Worm (Caenorhabditis elegans) whole organism, L4 larva: ENCODE results near the gene dos-3.

ENCODE experiments used
- D1046.2 ChIP-seq: fragments of 200-800 bp; sonication (Bioruptor generic); IDR thresholded peaks from 2 replicates; pipeline ENCODE4 v1.3.6; 2022; ENCODE audit warnings: missing genetic modification characterization, missing compliant biosample characterization
- F10B5.3 ChIP-seq: sonication (generic microtip); optimal IDR thresholded peaks from 2 replicates; lab custom pipeline; 2016; ENCODE audit warnings: mild to moderate bottlenecking, missing genetic modification characterization, missing compliant biosample characterization
- F26F4.8 ChIP-seq: fragments of 200-800 bp; sonication (Bioruptor generic); conservative IDR thresholded peaks from 2 replicates; pipeline ENCODE4 v1.3.6; 2022; ENCODE audit warnings: missing genetic modification characterization, missing compliant biosample characterization
- F44E2.7 ChIP-seq: fragments of 200-800 bp; sonication (Bioruptor generic); IDR thresholded peaks from 2 replicates; pipeline ENCODE4 v2.1.2; 2022; ENCODE audit warnings: missing genetic modification characterization, missing compliant biosample characterization
- F49E8.2 ChIP-seq: sonication (generic microtip); optimal IDR thresholded peaks from 2 replicates; lab custom pipeline; 2016; ENCODE audit warnings: missing compliant biosample characterization, mild to moderate bottlenecking, missing genetic modification characterization, borderline replicate concordance
- R02D3.7 ChIP-seq: fragments of 150-350 bp; sonication (generic microtip); optimal IDR thresholded peaks from 3 replicates; lab custom pipeline; 2014; ENCODE audit warnings: missing biosample characterization, missing genetic modification characterization
- Y105C5A.15 ChIP-seq: fragments of 200-800 bp; sonication (Bioruptor generic); IDR thresholded peaks from 2 replicates; pipeline ENCODE4 v1.3.6; 2022; ENCODE audit warnings: missing genetic modification characterization, missing compliant biosample characterization
- aha-1 ChIP-seq: fragments of 150-350 bp; peaks from one replicate; lab custom pipeline; 2014; ENCODE audit warnings: missing biosample characterization, missing genetic modification characterization
- ama-1 ChIP-seq: fragments of 150-350 bp; optimal IDR thresholded peaks from 2 replicates; lab custom pipeline; 2014; ENCODE audit warnings: inconsistent platforms, mixed read lengths
- ceh-44 ChIP-seq: fragments of 200-800 bp; sonication (Bioruptor generic); IDR thresholded peaks from 2 replicates; pipeline ENCODE4 v1.3.6; 2022; ENCODE audit warnings: missing genetic modification reagents, missing genetic modification characterization, missing compliant biosample characterization
- cey-2 ChIP-seq: sonication (generic microtip); optimal IDR thresholded peaks from 3 replicates; lab custom pipeline; 2017; ENCODE audit warnings: missing genetic modification characterization, mild to moderate bottlenecking, missing compliant biosample characterization, antibody characterized with exemption, borderline replicate concordance; ENCODE audit not compliant: insufficient read depth
- ctbp-1 ChIP-seq: fragments of 200-800 bp; sonication (Bioruptor generic); IDR thresholded peaks from 2 replicates; pipeline ENCODE4 v1.3.6; 2022; ENCODE audit warnings: missing genetic modification reagents, missing genetic modification characterization, missing compliant biosample characterization
- daf-19 ChIP-seq: fragments of 200-800 bp; sonication (Bioruptor generic); conservative IDR thresholded peaks from 2 replicates; pipeline ENCODE4 v1.3.6; 2022; ENCODE audit warnings: missing genetic modification characterization, missing compliant biosample characterization
- daf-8 ChIP-seq: fragments of 200-800 bp; sonication (Bioruptor generic); IDR thresholded peaks from 2 replicates; pipeline ENCODE4 v1.3.6; 2022; ENCODE audit warnings: missing genetic modification characterization, missing compliant biosample characterization
- dmd-6 ChIP-seq: fragments of 200-800 bp; sonication (Bioruptor generic); IDR thresholded peaks from 2 replicates; pipeline ENCODE4 v1.3.6; 2022; ENCODE audit warnings: missing genetic modification reagents, missing genetic modification characterization, missing compliant biosample characterization
- dmd-8 ChIP-seq: fragments of 200-800 bp; sonication (Bioruptor generic); IDR thresholded peaks from 2 replicates; pipeline ENCODE4 v1.3.6; 2022; ENCODE audit warnings: missing genetic modification characterization, missing compliant biosample characterization
- dpl-1 ChIP-seq: fragments of 150-350 bp; optimal IDR thresholded peaks from 2 replicates; lab custom pipeline; 2014; ENCODE audit warnings: missing biosample characterization, missing genetic modification reagents, missing genetic modification characterization
- duxl-1 ChIP-seq: sonication (generic microtip); optimal IDR thresholded peaks from 2 replicates; lab custom pipeline; 2016; ENCODE audit warnings: mild to moderate bottlenecking, missing genetic modification characterization, moderate library complexity, missing compliant biosample characterization; ENCODE audit not compliant: poor library complexity
- dve-1 ChIP-seq: sonication (generic microtip); optimal IDR thresholded peaks from 2 replicates; lab custom pipeline; 2017; ENCODE audit warnings: antibody characterized with exemption, mild to moderate bottlenecking, missing genetic modification characterization, missing compliant biosample characterization; ENCODE audit not compliant: insufficient read depth
- egl-43 ChIP-seq: fragments of 200-800 bp; sonication (Bioruptor generic); IDR thresholded peaks from 2 replicates; pipeline ENCODE4 v1.3.6; 2022; ENCODE audit warnings: missing genetic modification reagents, missing genetic modification characterization, missing compliant biosample characterization
- fkh-10 ChIP-seq: fragments of 150-350 bp; optimal IDR thresholded peaks from 2 replicates; lab custom pipeline; 2014; ENCODE audit warnings: missing biosample characterization, missing genetic modification reagents, missing genetic modification characterization
- fos-1 ChIP-seq: fragments of 150-350 bp; optimal IDR thresholded peaks from 2 replicates; lab custom pipeline; 2014; ENCODE audit warnings: missing biosample characterization, missing genetic modification characterization
- hlh-11 ChIP-seq: fragments of 200-800 bp; sonication (Bioruptor generic); optimal IDR thresholded peaks from 2 replicates; lab custom pipeline; 2018; ENCODE audit warnings: mild to moderate bottlenecking, missing genetic modification characterization, missing compliant biosample characterization
- hmg-1.1 ChIP-seq: fragments of 200-800 bp; sonication (Bioruptor generic); IDR thresholded peaks from 2 replicates; pipeline ENCODE4 v1.3.6; 2022; ENCODE audit warnings: missing genetic modification reagents, missing genetic modification characterization, missing compliant biosample characterization
- lin-13 ChIP-seq: fragments of 150-350 bp; optimal IDR thresholded peaks from 2 replicates; lab custom pipeline; 2014; ENCODE audit warnings: missing biosample characterization, missing genetic modification reagents, missing genetic modification characterization
- lin-38 ChIP-seq: fragments of 200-800 bp; sonication (Bioruptor generic); IDR thresholded peaks from 2 replicates; pipeline ENCODE4 v1.3.6; 2022; ENCODE audit warnings: missing genetic modification reagents, missing genetic modification characterization, missing compliant biosample characterization
- lin-39 ChIP-seq: fragments of 150-350 bp; optimal IDR thresholded peaks from 2 replicates; lab custom pipeline; 2014; ENCODE audit warnings: missing biosample characterization, missing genetic modification reagents, missing genetic modification characterization
- lir-3 ChIP-seq: sonication (generic microtip); optimal IDR thresholded peaks from 2 replicates; lab custom pipeline; 2016; ENCODE audit warnings: mild to moderate bottlenecking, missing genetic modification characterization, missing compliant biosample characterization
- lsy-2 ChIP-seq, 2 experiments: fragments of 150-350 bp in 1 of 2; sonication (generic microtip) in 1 of 2; optimal IDR thresholded peaks; 2 replicates each; lab custom pipeline; 2014 to 2017; ENCODE audit warnings: missing biosample characterization in 2 of 2, missing genetic modification characterization in 2 of 2
- madf-9 ChIP-seq: fragments of 200-800 bp; sonication (Bioruptor generic); conservative IDR thresholded peaks from 2 replicates; pipeline ENCODE4 v1.3.6; 2022; ENCODE audit warnings: missing genetic modification reagents, missing genetic modification characterization, missing compliant biosample characterization
- mdl-1 ChIP-seq, 2 experiments: fragments of 150-350 bp in 1 of 2; sonication (generic microtip) in 1 of 2; optimal IDR thresholded peaks; 2 replicates each; lab custom pipeline; 2014 to 2017; ENCODE audit warnings: missing biosample characterization in 2 of 2, missing genetic modification characterization in 2 of 2
- mdt-29 ChIP-seq: fragments of 200-800 bp; sonication (Bioruptor generic); IDR thresholded peaks from 2 replicates; pipeline ENCODE4 v1.3.6; 2022; ENCODE audit warnings: missing genetic modification reagents, missing genetic modification characterization, missing compliant biosample characterization
- mep-1 ChIP-seq: fragments of 150-350 bp; sonication (generic microtip); optimal IDR thresholded peaks from 3 replicates; lab custom pipeline; 2014; ENCODE audit warnings: missing biosample characterization, missing genetic modification characterization
- mes-2 ChIP-seq: sonication (generic microtip); optimal IDR thresholded peaks from 2 replicates; lab custom pipeline; 2016; ENCODE audit warnings: missing genotype, mild to moderate bottlenecking, missing genetic modification characterization, missing compliant biosample characterization; ENCODE audit not compliant: poor library complexity, severe bottlenecking
- mxl-2 ChIP-seq: fragments of 200-800 bp; sonication (Bioruptor generic); conservative IDR thresholded peaks from 2 replicates; pipeline ENCODE4 v1.3.6; 2022; ENCODE audit warnings: missing genetic modification reagents, missing genetic modification characterization, missing compliant biosample characterization
- nhr-111 ChIP-seq: fragments of 200-800 bp; sonication (Bioruptor generic); optimal IDR thresholded peaks from 2 replicates; lab custom pipeline; 2018; ENCODE audit warnings: mild to moderate bottlenecking, missing genetic modification characterization, missing compliant biosample characterization
- nhr-237 ChIP-seq: sonication (generic microtip); optimal IDR thresholded peaks from 2 replicates; lab custom pipeline; 2017; ENCODE audit warnings: missing biosample characterization, missing genetic modification characterization
- nhr-28 ChIP-seq: fragments of 150-350 bp; optimal IDR thresholded peaks from 2 replicates; lab custom pipeline; 2014; ENCODE audit warnings: missing biosample characterization, missing genetic modification characterization
- nhr-41 ChIP-seq: fragments of 200-800 bp; sonication (Bioruptor generic); IDR thresholded peaks from 2 replicates; pipeline ENCODE4 v1.3.6; 2022; ENCODE audit warnings: missing genetic modification reagents, missing genetic modification characterization, missing compliant biosample characterization
- nhr-48 ChIP-seq: sonication (generic microtip); optimal IDR thresholded peaks from 2 replicates; lab custom pipeline; 2016; ENCODE audit warnings: mild to moderate bottlenecking, missing genetic modification characterization, missing compliant biosample characterization
- nhr-6 ChIP-seq: fragments of 150-350 bp; optimal IDR thresholded peaks from 2 replicates; lab custom pipeline; 2014; ENCODE audit warnings: missing biosample characterization, missing genetic modification characterization
- pqm-1 ChIP-seq: sonication (generic microtip); optimal IDR thresholded peaks from 2 replicates; lab custom pipeline; 2017; ENCODE audit warnings: missing biosample characterization, missing genetic modification characterization
- rbr-2 ChIP-seq: sonication (generic microtip); optimal IDR thresholded peaks from 2 replicates; lab custom pipeline; 2016; ENCODE audit warnings: missing genotype, missing genetic modification characterization, missing compliant biosample characterization
- sdz-12 ChIP-seq: fragments of 200-800 bp; sonication (Bioruptor generic); optimal IDR thresholded peaks from 2 replicates; lab custom pipeline; 2018; ENCODE audit warnings: mild to moderate bottlenecking, missing genetic modification characterization, missing compliant biosample characterization
- set-16 ChIP-seq: fragments of 200-800 bp; sonication (Bioruptor generic); IDR thresholded peaks from 2 replicates; pipeline ENCODE4 v1.3.6; 2022; ENCODE audit warnings: missing genetic modification reagents, missing genetic modification characterization, missing compliant biosample characterization
- snpc-4 ChIP-seq: fragments of 150-350 bp; optimal IDR thresholded peaks from 2 replicates; lab custom pipeline; 2014; ENCODE audit warnings: missing biosample characterization, missing genetic modification characterization
- spr-3 ChIP-seq: fragments of 200-800 bp; sonication (Bioruptor generic); optimal IDR thresholded peaks from 2 replicates; lab custom pipeline; 2018; ENCODE audit warnings: mild to moderate bottlenecking, missing genetic modification characterization, missing compliant biosample characterization
- tag-97 ChIP-seq: fragments of 200-800 bp; sonication (Bioruptor generic); IDR thresholded peaks from 2 replicates; pipeline ENCODE4 v1.3.6; 2022; ENCODE audit warnings: missing genetic modification characterization, missing compliant biosample characterization
- zfp-2 ChIP-seq: sonication (generic microtip); optimal IDR thresholded peaks from 2 replicates; lab custom pipeline; 2016; ENCODE audit warnings: mild to moderate bottlenecking, missing genetic modification characterization, missing compliant biosample characterization
- ztf-11 ChIP-seq: fragments of 150-350 bp; optimal IDR thresholded peaks from 2 replicates; lab custom pipeline; 2014; ENCODE audit warnings: missing biosample characterization, missing genetic modification characterization

Gene dos-3

ce11 chrIII:835713-836278, 3.6 kb downstream of the dos-3 start (continued):
- TF ChIP-seq lsy-2 (tag; optimal IDR thresholded peaks at IDR 0.05; lab: Kevin White, UChicago) (peak; percentile 66 to 69), F26F4.8 (no peak), dve-1 (tag; lab: Kevin White, UChicago) (peak; percentile 86), lin-39 (tag; lab: Kevin White, UChicago) (no peak), fkh-10 (no peak), hmg-1.1 (peak; percentile 80), D1046.2 (GFP tag; lab: Robert Waterston, UW) (peak; percentile 91), mep-1 (tag; lab: Kevin White, UChicago) (peak; percentile 94), nhr-28 (tag; lab: Kevin White, UChicago) (peak; percentile 65), lir-3 (tag; lab: Kevin White, UChicago) (no peak), set-16 (GFP tag; lab: Robert Waterston, UW) (peak; percentile 60), madf-9 (GFP tag; lab: Robert Waterston, UW) (peak; percentile 72), F44E2.7 (0 out of 2 replicates have a peak, but pooled peaks have one; percentile 58), spr-3 (GFP tag; lab: Kevin White, UChicago) (peak; percentile 88), mes-2 (tag; lab: Kevin White, UChicago) (peak; percentile 77), nhr-6 (tag; lab: Kevin White, UChicago) (no peak), nhr-41 (GFP tag; lab: Robert Waterston, UW) (peak; percentile 96), duxl-1 (peak; percentile 94), F49E8.2 (tag; lab: Kevin White, UChicago) (no peak), mdl-1 (tag; optimal IDR thresholded peaks at IDR 0.05; lab: Kevin White, UChicago) (peak; percentile 41 to 53), ama-1 (lab: Kevin White, UChicago) (peak; percentile 98), hlh-11 (tag; lab: Kevin White, UChicago) (peak; percentile 86), R02D3.7 (tag; lab: Kevin White, UChicago) (no peak), ztf-11 (tag; lab: Kevin White, UChicago) (peak; percentile 51), lin-38 (GFP tag; lab: Robert Waterston, UW) (peak; percentile 82), egl-43 (GFP tag; lab: Robert Waterston, UW) (peak; percentile 96), ctbp-1 (GFP tag; lab: Robert Waterston, UW) (peak; percentile 91), mxl-2 (GFP tag; lab: Robert Waterston, UW) (peak; percentile 78), mdt-29 (GFP tag; lab: Robert Waterston, UW) (peak; percentile 93), rbr-2 (tag; lab: Kevin White, UChicago) (peak; percentile 47), tag-97 (peak; percentile 74; the same call in 1 of the 2 replicates), F10B5.3 (tag; lab: Kevin White, UChicago) (peak; percentile 16), dmd-8 (GFP tag; lab: Robert Waterston, UW) (peak; percentile 90), Y105C5A.15 (GFP tag; lab: Robert Waterston, UW) (peak; percentile 99), pqm-1 (tag; lab: Kevin White, UChicago) (peak; percentile 5), snpc-4 (tag; lab: Kevin White, UChicago) (no peak), cey-2 (tag; lab: Kevin White, UChicago) (no peak), daf-19 (GFP tag; lab: Robert Waterston, UW) (0 out of 2 replicates have a peak, but pooled peaks have one; percentile 79), zfp-2 (tag; lab: Kevin White, UChicago) (peak; percentile 39), nhr-111 (GFP tag; lab: Kevin White, UChicago) (peak; percentile 99), nhr-48 (tag; lab: Kevin White, UChicago) (peak; percentile 72), ceh-44 (GFP tag; lab: Robert Waterston, UW) (peak; percentile 38; the same call in 1 of the 2 replicates), nhr-237 (tag; lab: Kevin White, UChicago) (peak; percentile 49), lin-13 (GFP tag; lab: Kevin White, UChicago) (peak; percentile 49), sdz-12 (GFP tag; lab: Kevin White, UChicago) (peak; percentile 99), aha-1 (tag; lab: Kevin White, UChicago) (peak; percentile 99), fos-1 (peak; percentile 82), dmd-6 (GFP tag; lab: Robert Waterston, UW) (peak; percentile 76), daf-8 (GFP tag; lab: Robert Waterston, UW) (no peak; the same call in 1 of the 2 replicates), dpl-1 (no peak)
